Fruit fly (Drosophila melanogaster) whole organism: ENCODE measurements around the gene cni.

Experiments
- Dll ChIP-seq: fragments of >200 bp; optimal IDR thresholded peaks from 2 replicates; lab custom pipeline; 2017
- EcR ChIP-seq, 2 experiments: fragments of >200 bp; optimal IDR thresholded peaks; 2 replicates each; lab custom pipeline; 2017; ENCODE audit warnings: missing biosample characterization in 2 of 2, missing genetic modification characterization in 2 of 2, missing genetic modification reagents in 2 of 2
- usp ChIP-seq: fragments of >200 bp; optimal IDR thresholded peaks from 2 replicates; lab custom pipeline; 2017; ENCODE audit warnings: missing biosample characterization, missing genetic modification characterization, mixed read lengths

DNA sequence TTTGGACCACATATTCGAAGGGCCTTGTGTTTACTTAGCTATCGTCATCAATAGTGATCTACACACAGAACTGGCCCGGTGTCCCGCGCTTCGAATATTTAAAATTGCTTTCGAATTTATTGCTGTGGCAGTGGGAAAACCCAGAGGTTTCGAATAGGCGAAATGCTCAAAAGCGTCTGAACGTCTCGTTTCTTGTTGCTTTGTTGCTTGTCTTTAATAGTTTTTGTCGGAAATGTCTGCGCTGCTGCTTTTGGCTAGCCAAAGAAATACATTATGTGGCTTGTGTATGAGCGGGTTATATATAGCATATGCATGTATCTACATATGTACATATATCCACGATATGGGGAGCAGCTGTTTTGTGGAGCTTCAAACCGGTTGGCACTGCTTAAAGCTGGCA, 10.7 kb upstream of the cni start:
- TF ChIP-seq EcR (GFP tag; optimal IDR thresholded peaks at IDR 0.05; lab: Kevin White, UChicago) (no peak), Dll (lab: Kevin White, UChicago) (no peak), usp (GFP tag; lab: Kevin White, UChicago) (no peak)
